Fruit fly (Drosophila melanogaster) whole organism, embryonic: ENCODE results near the gene CG17270.
A peak's percentile ranks its signal among the peaks of the same experiment; 100 is the strongest.

Source experiments
- Asciz ChIP-seq: fragments of 200-800 bp; sonication (Bioruptor generic); optimal IDR thresholded peaks from 2 replicates; lab custom pipeline; 2017; ENCODE audit warnings: missing biosample characterization, mild to moderate bottlenecking, missing genetic modification characterization, missing genetic modification reagents
- CG10565 ChIP-seq: fragments of 200-800 bp; sonication (Bioruptor generic); optimal IDR thresholded peaks from 3 replicates; lab custom pipeline; 2016; ENCODE audit warnings: missing biosample characterization, mild to moderate bottlenecking, missing genetic modification characterization
- CG11398 ChIP-seq: fragments of 200-800 bp; sonication (Bioruptor generic); optimal IDR thresholded peaks from 2 replicates; lab custom pipeline; 2016; ENCODE audit warnings: missing biosample characterization, missing genetic modification characterization
- CG12155 ChIP-seq: fragments of 200-800 bp; sonication (Bioruptor generic); optimal IDR thresholded peaks from 3 replicates; lab custom pipeline; 2016; ENCODE audit warnings: missing biosample characterization, missing genetic modification characterization
- CG13775 ChIP-seq: fragments of 200-800 bp; sonication (Bioruptor generic); optimal IDR thresholded peaks from 3 replicates; lab custom pipeline; 2017; ENCODE audit warnings: missing biosample characterization, mild to moderate bottlenecking, missing genetic modification characterization
- CG13894 ChIP-seq: fragments of 200-800 bp; sonication (Bioruptor generic); optimal IDR thresholded peaks from 3 replicates; lab custom pipeline; 2018; ENCODE audit warnings: missing biosample characterization, mild to moderate bottlenecking, missing genetic modification characterization, moderate library complexity
- CG14667 ChIP-seq: fragments of 200-800 bp; sonication (Bioruptor generic); IDR thresholded peaks from 2 replicates; pipeline ENCODE4 v1.3.6; 2022; ENCODE audit warnings: missing biosample characterization, missing genetic modification characterization
- CG14710 ChIP-seq: fragments of 200-800 bp; sonication (Bioruptor generic); optimal IDR thresholded peaks from 3 replicates; lab custom pipeline; 2019; ENCODE audit warnings: missing biosample characterization, mild to moderate bottlenecking, missing genetic modification characterization, moderate library complexity
- CG15601 ChIP-seq: fragments of 200-800 bp; sonication (Bioruptor generic); optimal IDR thresholded peaks from 3 replicates; lab custom pipeline; 2019; ENCODE audit warnings: missing biosample characterization, mild to moderate bottlenecking, missing genetic modification characterization, moderate library complexity
- CG18011 ChIP-seq: fragments of 200-800 bp; sonication (Bioruptor generic); optimal IDR thresholded peaks from 2 replicates; lab custom pipeline; 2017; ENCODE audit warnings: missing biosample characterization, missing genetic modification characterization, mild to moderate bottlenecking, moderate library complexity, missing genotype
- CG2875 ChIP-seq: fragments of 200-800 bp; sonication (Bioruptor generic); optimal IDR thresholded peaks from 2 replicates; lab custom pipeline; 2017; ENCODE audit warnings: missing biosample characterization, mild to moderate bottlenecking, missing genetic modification characterization, missing genetic modification reagents
- CG32767 ChIP-seq: fragments of 200-800 bp; sonication (Bioruptor generic); IDR thresholded peaks from 2 replicates; pipeline ENCODE4 v1.3.6; 2022; ENCODE audit warnings: missing biosample characterization, missing genetic modification characterization
- CG34422 ChIP-seq: fragments of 200-800 bp; sonication (Bioruptor generic); IDR thresholded peaks from 3 replicates; pipeline ENCODE4 v1.3.6; 2022; ENCODE audit warnings: missing biosample characterization, missing genetic modification characterization
- CG42726 ChIP-seq: fragments of 200-800 bp; sonication (Bioruptor generic); IDR thresholded peaks from 2 replicates; pipeline ENCODE4 v1.3.6; 2022; ENCODE audit warnings: missing biosample characterization, missing genetic modification characterization; ENCODE audit not compliant: partially characterized antibody
- CG4282 ChIP-seq: fragments of 200-800 bp; sonication (Bioruptor generic); optimal IDR thresholded peaks from 2 replicates; lab custom pipeline; 2016; ENCODE audit warnings: missing biosample characterization, missing genetic modification characterization
- CG4730 ChIP-seq: fragments of 200-800 bp; sonication (Bioruptor generic); IDR thresholded peaks from 2 replicates; pipeline ENCODE4 v1.3.6; 2022; ENCODE audit warnings: missing biosample characterization, missing genetic modification characterization
- CG6175 ChIP-seq: fragments of 200-800 bp; sonication (Bioruptor generic); IDR thresholded peaks from 3 replicates; pipeline ENCODE4 v1.3.6; 2022; ENCODE audit warnings: missing biosample characterization, missing genetic modification characterization
- CG6791 ChIP-seq: fragments of 200-800 bp; sonication (Bioruptor generic); IDR thresholded peaks from 3 replicates; pipeline ENCODE4 v1.3.6; 2022; ENCODE audit warnings: missing biosample characterization, missing genetic modification characterization; ENCODE audit not compliant: partially characterized antibody
- CG8359 ChIP-seq: fragments of 200-800 bp; sonication (Bioruptor generic); optimal IDR thresholded peaks from 2 replicates; lab custom pipeline; 2017; ENCODE audit warnings: missing biosample characterization, mild to moderate bottlenecking, missing genetic modification characterization, borderline replicate concordance
- CkIIα-i1 ChIP-seq: fragments of 200-800 bp; sonication (Bioruptor generic); IDR thresholded peaks from 2 replicates; pipeline ENCODE4 v1.3.6; 2022; ENCODE audit warnings: missing biosample characterization, missing genetic modification characterization
- CrebB ChIP-seq: fragments of 200-800 bp; sonication (Bioruptor generic); optimal IDR thresholded peaks from 3 replicates; lab custom pipeline; 2018; ENCODE audit warnings: missing biosample characterization, mild to moderate bottlenecking, missing genetic modification characterization
- D ChIP-seq, 2 experiments: fragments of 200-800 bp in 1 of 2; fragments of >200 bp in 1 of 2; sonication (Bioruptor generic) in 1 of 2; optimal IDR thresholded peaks; 2 replicates in 1 of 2; 3 replicates in 1 of 2; lab custom pipeline; 2017; ENCODE audit warnings: mild to moderate bottlenecking in 1 of 2, missing biosample characterization in 1 of 2, missing genetic modification characterization in 1 of 2, missing genetic modification reagents in 1 of 2
- Dll ChIP-seq: fragments of 200-800 bp; sonication (Bioruptor generic); IDR thresholded peaks from 4 replicates; pipeline ENCODE4 v1.3.6; 2022; ENCODE audit warnings: missing biosample characterization, missing genetic modification characterization; ENCODE audit not compliant: partially characterized antibody
- Doc2 ChIP-seq: fragments of 200-800 bp; sonication (Bioruptor generic); IDR thresholded peaks from 2 replicates; pipeline ENCODE4 v1.3.6; 2022; ENCODE audit warnings: missing biosample characterization, missing genetic modification characterization
- Dp ChIP-seq: fragments of 200-800 bp; sonication (Bioruptor generic); optimal IDR thresholded peaks from 2 replicates; lab custom pipeline; 2018; ENCODE audit warnings: missing biosample characterization, mild to moderate bottlenecking, missing genetic modification characterization, moderate library complexity
- E2f1 ChIP-seq: fragments of 200-800 bp; sonication (Bioruptor generic); IDR thresholded peaks from 2 replicates; pipeline ENCODE4 v1.3.6; 2022; ENCODE audit warnings: missing biosample characterization, missing genetic modification characterization
- ERR ChIP-seq: fragments of 200-800 bp; sonication (Bioruptor generic); optimal IDR thresholded peaks from 2 replicates; lab custom pipeline; 2016; ENCODE audit warnings: missing biosample characterization, missing genetic modification characterization
- Meics ChIP-seq: fragments of 200-800 bp; sonication (Bioruptor generic); optimal IDR thresholded peaks from 2 replicates; lab custom pipeline; 2017; ENCODE audit warnings: missing biosample characterization, mild to moderate bottlenecking, missing genetic modification characterization
- Mrtf ChIP-seq: fragments of 200-800 bp; sonication (Bioruptor generic); IDR thresholded peaks from 3 replicates; pipeline ENCODE4 v1.3.6; 2022; ENCODE audit warnings: missing biosample characterization, missing genetic modification characterization
- Nf-YA ChIP-seq: fragments of 200-800 bp; sonication (Bioruptor generic); IDR thresholded peaks from 2 replicates; pipeline ENCODE4 v1.3.6; 2022; ENCODE audit warnings: missing biosample characterization, missing genetic modification characterization
- Side ChIP-seq: fragments of 200-800 bp; sonication (Bioruptor generic); optimal IDR thresholded peaks from 2 replicates; lab custom pipeline; 2016; ENCODE audit warnings: missing biosample characterization, missing genetic modification characterization
- Sin3A ChIP-seq: fragments of >200 bp; optimal IDR thresholded peaks from 2 replicates; lab custom pipeline; 2018
- Usf ChIP-seq: fragments of 200-800 bp; sonication (Bioruptor generic); optimal IDR thresholded peaks from 2 replicates; lab custom pipeline; 2017; ENCODE audit warnings: missing genotype, missing biosample characterization, missing genetic modification characterization
- br ChIP-seq: fragments of >200 bp; optimal IDR thresholded peaks from 2 replicates; lab custom pipeline; 2017
- caup ChIP-seq: fragments of 200-800 bp; sonication (Bioruptor generic); optimal IDR thresholded peaks from 3 replicates; lab custom pipeline; 2017; ENCODE audit warnings: missing biosample characterization, mild to moderate bottlenecking, missing genetic modification characterization, moderate library complexity; ENCODE audit not compliant: severe bottlenecking
- dm ChIP-seq: fragments of 200-800 bp; sonication (Bioruptor generic); optimal IDR thresholded peaks from 3 replicates; lab custom pipeline; 2016; ENCODE audit warnings: missing biosample characterization, missing genetic modification characterization
- dysf ChIP-seq: fragments of 200-800 bp; sonication (Bioruptor generic); IDR thresholded peaks from 3 replicates; pipeline ENCODE4 v1.3.6; 2022; ENCODE audit warnings: missing biosample characterization, missing genetic modification characterization
- fd96Cb ChIP-seq: fragments of 200-800 bp; sonication (Bioruptor generic); optimal IDR thresholded peaks from 2 replicates; lab custom pipeline; 2018; ENCODE audit warnings: missing biosample characterization, mild to moderate bottlenecking, missing genetic modification characterization, moderate library complexity
- gsb-n ChIP-seq: fragments of 200-800 bp; sonication (Bioruptor generic); optimal IDR thresholded peaks from 3 replicates; lab custom pipeline; 2018; ENCODE audit warnings: missing biosample characterization, mild to moderate bottlenecking, missing genetic modification characterization
- hb ChIP-seq: fragments of 200-800 bp; sonication (Bioruptor generic); IDR thresholded peaks from 3 replicates; pipeline ENCODE4 v1.3.6; 2022; ENCODE audit warnings: missing biosample characterization, missing genetic modification characterization; ENCODE audit not compliant: partially characterized antibody
- hbn ChIP-seq: fragments of 200-800 bp; sonication (Bioruptor generic); IDR thresholded peaks from 2 replicates; pipeline ENCODE4 v1.3.6; 2022; ENCODE audit warnings: missing biosample characterization, missing genetic modification characterization; ENCODE audit not compliant: partially characterized antibody
- lbe ChIP-seq: fragments of 200-800 bp; sonication (Bioruptor generic); optimal IDR thresholded peaks from 2 replicates; lab custom pipeline; 2016; ENCODE audit warnings: missing biosample characterization, mild to moderate bottlenecking, missing genetic modification characterization
- maf-S ChIP-seq: fragments of 200-800 bp; sonication (Bioruptor generic); optimal IDR thresholded peaks from 2 replicates; lab custom pipeline; 2016; ENCODE audit warnings: missing biosample characterization, missing genetic modification characterization
- mam ChIP-seq: fragments of 200-800 bp; sonication (Bioruptor generic); optimal IDR thresholded peaks from 3 replicates; lab custom pipeline; 2016; ENCODE audit warnings: missing biosample characterization, missing genetic modification characterization
- mirr ChIP-seq: fragments of 200-800 bp; sonication (Bioruptor generic); optimal IDR thresholded peaks from 3 replicates; lab custom pipeline; 2018; ENCODE audit warnings: missing biosample characterization, mild to moderate bottlenecking, missing genetic modification characterization
- row ChIP-seq: fragments of 200-800 bp; sonication (Bioruptor generic); IDR thresholded peaks from 3 replicates; pipeline ENCODE4 v1.3.6; 2022; ENCODE audit warnings: missing biosample characterization, missing genetic modification characterization
- shn ChIP-seq: fragments of 200-800 bp; sonication (Bioruptor generic); optimal IDR thresholded peaks from 3 replicates; lab custom pipeline; 2016; ENCODE audit warnings: missing biosample characterization, missing genetic modification characterization
- tin ChIP-seq: fragments of 200-800 bp; sonication (Bioruptor generic); optimal IDR thresholded peaks from 3 replicates; lab custom pipeline; 2016; ENCODE audit warnings: missing biosample characterization, missing genetic modification characterization
- trh ChIP-seq: fragments of 200-800 bp; sonication (Bioruptor generic); optimal IDR thresholded peaks from 2 replicates; lab custom pipeline; 2016; ENCODE audit warnings: missing biosample characterization, missing genetic modification characterization
- tx ChIP-seq: fragments of 200-800 bp; sonication (Bioruptor generic); optimal IDR thresholded peaks from 2 replicates; lab custom pipeline; 2016; ENCODE audit warnings: missing biosample characterization, missing genetic modification characterization
- usp ChIP-seq: fragments of >200 bp; optimal IDR thresholded peaks from 2 replicates; lab custom pipeline; 2017; ENCODE audit warnings: missing biosample characterization, missing genetic modification characterization

The CG17270 gene

dm6 chr3R:20834770-20835183 is 16.0 kb upstream of the CG17270 start (continued):
- TF ChIP-seq caup (GFP tag; lab: Kevin White, UChicago), result peak; percentile 69
- TF ChIP-seq CG6791 (GFP tag; lab: Robert Waterston, UW), result no peak
- TF ChIP-seq CG6175, result 0 out of 3 replicates have a peak, but pooled peaks have one; percentile 32
- no peak for TF ChIP-seq CG10565 (GFP tag; lab: Kevin White, UChicago)
- TF ChIP-seq mam (GFP tag; lab: Kevin White, UChicago), result no peak
- TF ChIP-seq Side (GFP tag; lab: Kevin White, UChicago), result no peak
- TF ChIP-seq Dp (GFP tag; lab: Kevin White, UChicago), result no peak
- TF ChIP-seq Asciz, result peak; percentile 76
- TF ChIP-seq lbe (GFP tag; lab: Kevin White, UChicago), result no peak
- TF ChIP-seq hb (GFP tag; lab: Robert Waterston, UW), result no peak
- TF ChIP-seq fd96Cb (tag; lab: Kevin White, UChicago), result no peak
- TF ChIP-seq maf-S (GFP tag; lab: Kevin White, UChicago), result no peak
- no peak for TF ChIP-seq CG12155 (GFP tag; lab: Kevin White, UChicago)
- no peak for TF ChIP-seq hbn (GFP tag; lab: Robert Waterston, UW)
- peak; percentile 27 for TF ChIP-seq gsb-n
- TF ChIP-seq br (lab: Kevin White, UChicago), result no peak
- no peak for TF ChIP-seq usp
- no peak for TF ChIP-seq CG18011 (GFP tag; lab: Kevin White, UChicago)
- TF ChIP-seq CG13894, result no peak
- TF ChIP-seq Mrtf (GFP tag; lab: Robert Waterston, UW), result no peak
- no peak; the same call in 1 of the 2 replicates for TF ChIP-seq E2f1 (GFP tag; lab: Robert Waterston, UW)
- no peak for TF ChIP-seq tx (GFP tag; lab: Kevin White, UChicago)
- no peak for TF ChIP-seq CG13775
- peak; percentile 66 for TF ChIP-seq Meics (GFP tag; lab: Kevin White, UChicago)
- TF ChIP-seq CG34422, result no peak
- peak; percentile 73 for TF ChIP-seq CrebB (tag; lab: Kevin White, UChicago)
- no peak for TF ChIP-seq CG4282
- no peak for TF ChIP-seq tin
- no peak for TF ChIP-seq CG8359 (GFP tag; lab: Kevin White, UChicago)
- no peak for TF ChIP-seq Nf-YA (GFP tag; lab: Robert Waterston, UW)
- peak; percentile 48 for TF ChIP-seq CG15601
- TF ChIP-seq Doc2 (GFP tag; lab: Robert Waterston, UW), result no peak
- no peak for TF ChIP-seq shn (GFP tag; lab: Kevin White, UChicago)
- no peak for TF ChIP-seq Dll (GFP tag; lab: Robert Waterston, UW)
- peak; percentile 68 for TF ChIP-seq CG2875 (GFP tag; lab: Kevin White, UChicago)
- no peak for TF ChIP-seq dm (GFP tag; lab: Kevin White, UChicago)
- TF ChIP-seq CkIIα-i1 (GFP tag; lab: Robert Waterston, UW), result no peak
- TF ChIP-seq D (optimal IDR thresholded peaks at IDR 0.05; lab: Kevin White, UChicago), result no peak
- TF ChIP-seq D (GFP tag; optimal IDR thresholded peaks at IDR 0.05; lab: Kevin White, UChicago), result no peak
- peak; percentile 46 for TF ChIP-seq CG11398
- no peak for TF ChIP-seq trh (GFP tag; lab: Kevin White, UChicago)
- peak; percentile 40; the same call in 1 of the 3 replicates for TF ChIP-seq dysf
- 0 out of 3 replicates have a peak, but pooled peaks have one; percentile 9 for TF ChIP-seq row (GFP tag; lab: Robert Waterston, UW)
- TF ChIP-seq CG4730 (GFP tag; lab: Robert Waterston, UW), result no peak
- TF ChIP-seq CG14667 (GFP tag; lab: Robert Waterston, UW), result no peak
- TF ChIP-seq CG32767 (GFP tag; lab: Robert Waterston, UW), result no peak
- no peak for TF ChIP-seq CG14710 (tag; lab: Kevin White, UChicago)
- no peak for TF ChIP-seq CG42726
- TF ChIP-seq mirr, result peak; percentile 81
- TF ChIP-seq Usf, result no peak
- TF ChIP-seq ERR, result no peak
- TF ChIP-seq Sin3A (lab: Kevin White, UChicago), result no peak
